Fruit fly (Drosophila melanogaster) whole organism, wandering third instar larva: ENCODE data around the gene Sas-6.

Experiments used
- Abd-B ChIP-seq: fragments of >200 bp; optimal IDR thresholded peaks from 2 replicates; lab custom pipeline; 2017; ENCODE audit warnings: missing biosample characterization, missing genetic modification characterization
- CG32264 ChIP-seq: fragments of 200-800 bp; sonication (Bioruptor generic); optimal IDR thresholded peaks from 2 replicates; lab custom pipeline; 2016; ENCODE audit warnings: missing biosample characterization, missing genetic modification characterization
- CrebA ChIP-seq: fragments of 200-800 bp; sonication (Bioruptor generic); optimal IDR thresholded peaks from 2 replicates; lab custom pipeline; 2016; ENCODE audit warnings: missing biosample characterization, mild to moderate bottlenecking, missing genetic modification characterization, borderline replicate concordance
- Dfd ChIP-seq: fragments of >200 bp; optimal IDR thresholded peaks from 2 replicates; lab custom pipeline; 2017; ENCODE audit warnings: missing biosample characterization, missing genetic modification characterization
- GATAd ChIP-seq: sonication (Bioruptor generic); optimal IDR thresholded peaks from 2 replicates; lab custom pipeline; 2016; ENCODE audit warnings: missing biosample characterization, missing genetic modification characterization
- HLH106 ChIP-seq: fragments of 200-800 bp; optimal IDR thresholded peaks from 3 replicates; lab custom pipeline; 2019; ENCODE audit warnings: missing biosample characterization, mild to moderate bottlenecking, missing genetic modification characterization, moderate library complexity
- Hnf4 ChIP-seq: fragments of 200-800 bp; sonication (Bioruptor generic); optimal IDR thresholded peaks from 2 replicates; lab custom pipeline; 2016; ENCODE audit warnings: missing biosample characterization, mild to moderate bottlenecking, missing genetic modification characterization
- Hr78 ChIP-seq: fragments of >200 bp; optimal IDR thresholded peaks from 2 replicates; lab custom pipeline; 2017; ENCODE audit warnings: missing biosample characterization, missing genetic modification characterization
- Jra ChIP-seq: sonication (Bioruptor generic); optimal IDR thresholded peaks from 2 replicates; lab custom pipeline; 2016; ENCODE audit warnings: missing biosample characterization, missing genetic modification characterization
- Mio ChIP-seq: sonication (Bioruptor generic); optimal IDR thresholded peaks from 2 replicates; lab custom pipeline; 2016; ENCODE audit warnings: missing biosample characterization, missing genetic modification characterization
- Myc ChIP-seq: fragments of >200 bp; optimal IDR thresholded peaks from 2 replicates; lab custom pipeline; 2017
- OdsH ChIP-seq: fragments of 200-800 bp; sonication (Bioruptor generic); optimal IDR thresholded peaks from 2 replicates; lab custom pipeline; 2016; ENCODE audit warnings: missing biosample characterization, mild to moderate bottlenecking, missing genetic modification characterization
- Rel ChIP-seq, 2 experiments: fragments of 200-800 bp; sonication (Bioruptor generic) in 1 of 2; optimal IDR thresholded peaks; 2 replicates in 1 of 2; 3 replicates in 1 of 2; lab custom pipeline; 2016 to 2019; ENCODE audit warnings: mild to moderate bottlenecking in 2 of 2, missing biosample characterization in 2 of 2, missing genetic modification characterization in 2 of 2, moderate library complexity in 1 of 2
- Sp1 ChIP-seq: fragments of 200-800 bp; sonication (Bioruptor generic); optimal IDR thresholded peaks from 3 replicates; lab custom pipeline; 2019; ENCODE audit warnings: missing biosample characterization, mild to moderate bottlenecking, missing genetic modification characterization, moderate library complexity
- Vsx2 ChIP-seq: fragments of 200-300, 225-300 bp; sonication (Bioruptor generic); optimal IDR thresholded peaks from 2 replicates; lab custom pipeline; 2018; ENCODE audit warnings: missing biosample characterization, missing genetic modification characterization; ENCODE audit not compliant: partially characterized antibody
- br ChIP-seq: fragments of 200-800 bp; sonication (Bioruptor generic); optimal IDR thresholded peaks from 2 replicates; lab custom pipeline; 2016; ENCODE audit warnings: missing biosample characterization, missing genetic modification characterization
- brk ChIP-seq: fragments of 200-800 bp; sonication (Bioruptor generic); optimal IDR thresholded peaks from 2 replicates; lab custom pipeline; 2016; ENCODE audit warnings: missing biosample characterization, mild to moderate bottlenecking, missing genetic modification characterization
- dl ChIP-seq, 2 experiments: fragments of 175-275, 200-275 bp in 1 of 2; fragments of 200-275 bp in 1 of 2; sonication (Bioruptor generic); optimal IDR thresholded peaks; lab custom pipeline; 2018; ENCODE audit warnings: mild to moderate bottlenecking in 2 of 2, missing biosample characterization in 2 of 2, missing genetic modification characterization in 2 of 2, moderate library complexity in 2 of 2; ENCODE audit not compliant: partially characterized antibody in 2 of 2, insufficient read depth in 1 of 2
- dmrt93B ChIP-seq: fragments of 200-800 bp; sonication (Bioruptor generic); optimal IDR thresholded peaks from 2 replicates; lab custom pipeline; 2018; ENCODE audit warnings: missing biosample characterization, mild to moderate bottlenecking, missing genetic modification characterization
- dsf ChIP-seq: sonication (Bioruptor generic); optimal IDR thresholded peaks from 2 replicates; lab custom pipeline; 2016; ENCODE audit warnings: missing biosample characterization, missing genetic modification characterization, borderline replicate concordance
- ey ChIP-seq: fragments of 200-800 bp; sonication (Bioruptor generic); optimal IDR thresholded peaks from 2 replicates; lab custom pipeline; 2016; ENCODE audit warnings: missing biosample characterization, missing genetic modification characterization
- fru ChIP-seq: fragments of 200-800 bp; sonication (Bioruptor generic); optimal IDR thresholded peaks from 3 replicates; lab custom pipeline; 2016; ENCODE audit warnings: missing biosample characterization, mild to moderate bottlenecking, missing genetic modification characterization
- h ChIP-seq: fragments of 200-800 bp; sonication (Bioruptor generic); optimal IDR thresholded peaks from 3 replicates; lab custom pipeline; 2016; ENCODE audit warnings: missing biosample characterization, mild to moderate bottlenecking, missing genetic modification characterization
- lola ChIP-seq: fragments of >200 bp; optimal IDR thresholded peaks from 2 replicates; lab custom pipeline; 2017; ENCODE audit warnings: missing biosample characterization, missing genetic modification characterization
- pan ChIP-seq: fragments of >200 bp; optimal IDR thresholded peaks from 2 replicates; lab custom pipeline; 2017
- psq ChIP-seq: fragments of 200-800 bp; sonication (Bioruptor generic); optimal IDR thresholded peaks from 3 replicates; lab custom pipeline; 2017; ENCODE audit warnings: missing biosample characterization, mild to moderate bottlenecking, missing genetic modification characterization, moderate library complexity
- rgr ChIP-seq: fragments of 200-800 bp; sonication (Bioruptor generic); optimal IDR thresholded peaks from 3 replicates; lab custom pipeline; 2016; ENCODE audit warnings: missing biosample characterization, mild to moderate bottlenecking, missing genetic modification characterization
- sage ChIP-seq: fragments of 200-800 bp; sonication (Bioruptor generic); optimal IDR thresholded peaks from 2 replicates; lab custom pipeline; 2016; ENCODE audit warnings: missing biosample characterization, mild to moderate bottlenecking, missing genetic modification characterization
- sv ChIP-seq: fragments of 200-800 bp; sonication (Bioruptor generic); optimal IDR thresholded peaks from 3 replicates; lab custom pipeline; 2016; ENCODE audit warnings: missing biosample characterization, missing genetic modification characterization
- usp ChIP-seq: fragments of >200 bp; optimal IDR thresholded peaks from 2 replicates; lab custom pipeline; 2017; ENCODE audit warnings: missing biosample characterization, missing genetic modification characterization

Sas-6 gene

DNA sequence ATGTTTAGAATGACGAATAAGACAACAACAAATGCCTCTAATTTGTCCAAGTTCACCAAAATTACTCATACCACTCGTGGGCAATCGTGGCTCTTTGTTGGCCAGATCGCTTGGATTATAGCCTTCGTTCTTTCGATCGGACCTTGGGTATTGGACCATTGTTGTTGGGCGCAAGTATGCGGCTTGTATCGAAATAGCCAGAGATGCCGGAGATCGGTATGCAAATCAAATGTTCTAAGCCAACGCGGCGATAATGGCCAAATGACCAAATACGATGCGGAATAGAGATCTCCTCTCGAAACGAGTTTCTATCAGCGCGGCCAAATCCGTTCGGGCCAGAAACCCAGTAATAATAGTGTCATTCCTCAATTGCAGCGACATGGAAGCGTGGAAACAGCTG is 9.9 kb upstream of the Sas-6 start:
- TF ChIP-seq Mio (GFP tag; lab: Kevin White, UChicago): no peak
- no peak for TF ChIP-seq dl (GFP tag; optimal IDR thresholded peaks at IDR 0.05; lab: Kevin White, UChicago; ENCODE audit: insufficient read depth in 1 of 2, partially characterized antibody in 2 of 2)
- TF ChIP-seq pan (lab: Kevin White, UChicago): no peak
- TF ChIP-seq Hnf4 (GFP tag; lab: Kevin White, UChicago): no peak
- no peak for TF ChIP-seq Rel (GFP tag; optimal IDR thresholded peaks at IDR 0.05; lab: Kevin White, UChicago)
- TF ChIP-seq Rel (tag; optimal IDR thresholded peaks at IDR 0.05; lab: Kevin White, UChicago): no peak
- TF ChIP-seq ey: no peak
- no peak for TF ChIP-seq GATAd
- TF ChIP-seq sage (GFP tag; lab: Kevin White, UChicago): no peak
- no peak for TF ChIP-seq fru (GFP tag; lab: Kevin White, UChicago)
- no peak for TF ChIP-seq lola (GFP tag; lab: Kevin White, UChicago)
- no peak for TF ChIP-seq h (GFP tag; lab: Kevin White, UChicago)
- TF ChIP-seq OdsH: no peak
- no peak for TF ChIP-seq Vsx2
- TF ChIP-seq psq (GFP tag; lab: Kevin White, UChicago): no peak
- no peak for TF ChIP-seq Abd-B
- TF ChIP-seq, all 38 proteins: peak for 0

DNA sequence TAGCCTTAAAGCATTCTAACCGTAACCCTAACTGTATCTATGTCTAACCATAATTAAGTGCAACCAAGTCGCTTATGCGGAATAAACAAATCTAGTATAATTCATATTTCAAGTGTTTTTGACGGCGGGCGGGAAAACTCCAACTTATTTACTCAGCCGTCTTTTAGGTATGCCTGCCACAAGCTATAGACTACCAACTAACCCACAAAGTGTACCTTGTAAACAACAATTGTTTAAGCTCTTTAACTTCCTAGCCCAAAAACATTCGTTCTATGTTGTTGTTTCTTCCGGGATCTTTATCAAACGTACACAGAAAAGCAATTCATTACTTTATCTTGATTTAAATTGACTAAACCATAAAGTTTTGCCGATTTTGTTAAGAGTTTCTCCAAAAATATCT is 4.5 kb upstream of the Sas-6 start:
- TF ChIP-seq CrebA (GFP tag; lab: Kevin White, UChicago) (no peak), Hnf4 (GFP tag; lab: Kevin White, UChicago) (no peak), dsf (GFP tag; lab: Kevin White, UChicago) (no peak), rgr (GFP tag; lab: Kevin White, UChicago) (no peak), dmrt93B (GFP tag; lab: Kevin White, UChicago) (no peak), Myc (lab: Kevin White, UChicago) (no peak), Hr78 (GFP tag; lab: Kevin White, UChicago) (no peak), psq (GFP tag; lab: Kevin White, UChicago) (no peak), CG32264 (GFP tag; lab: Kevin White, UChicago) (no peak), Mio (GFP tag; lab: Kevin White, UChicago) (no peak), br (no peak), Sp1 (GFP tag; lab: Kevin White, UChicago) (no peak), Dfd (GFP tag; lab: Kevin White, UChicago) (no peak), Abd-B (no peak), dl (GFP tag; optimal IDR thresholded peaks at IDR 0.05; lab: Kevin White, UChicago; ENCODE audit: insufficient read depth in 1 of 2, partially characterized antibody in 2 of 2) (no peak), Jra (GFP tag; lab: Kevin White, UChicago) (no peak), pan (lab: Kevin White, UChicago) (no peak)

dm6 chr3R:29993134-29993533 is 2.0 kb upstream of the Sas-6 start, which contains the start of gene Acph-1:
TSS of gene Acph-1 (minus strand) at chr3R:29993411.
- TF ChIP-seq psq (GFP tag; lab: Kevin White, UChicago) (no peak), OdsH (no peak), rgr (GFP tag; lab: Kevin White, UChicago) (peak; percentile 61), dsf (GFP tag; lab: Kevin White, UChicago) (no peak), Hr78 (GFP tag; lab: Kevin White, UChicago) (no peak), Rel (GFP tag; optimal IDR thresholded peaks at IDR 0.05; lab: Kevin White, UChicago) (no peak), Rel (tag; optimal IDR thresholded peaks at IDR 0.05; lab: Kevin White, UChicago) (peak; percentile 36)
- TF ChIP-seq, all 38 proteins: peak for 2

dm6 chr3R:29997607-29998236 is 2.6 kb downstream of the Sas-6 start, which contains the start of the genes CG15525 and CG11504:
TSS of gene CG15525 (minus strand) at chr3R:29997676.
TSS of gene CG11504 (plus strand) at chr3R:29997900.
- TF ChIP-seq Rel (GFP tag; optimal IDR thresholded peaks at IDR 0.05; lab: Kevin White, UChicago) (no peak), Rel (tag; optimal IDR thresholded peaks at IDR 0.05; lab: Kevin White, UChicago) (peak; percentile 67), HLH106 (tag; lab: Kevin White, UChicago) (peak; percentile 7), rgr (GFP tag; lab: Kevin White, UChicago) (no peak), ey (peak; percentile 51), OdsH (peak; percentile 54), Myc (lab: Kevin White, UChicago) (peak; percentile 28)

DNA sequence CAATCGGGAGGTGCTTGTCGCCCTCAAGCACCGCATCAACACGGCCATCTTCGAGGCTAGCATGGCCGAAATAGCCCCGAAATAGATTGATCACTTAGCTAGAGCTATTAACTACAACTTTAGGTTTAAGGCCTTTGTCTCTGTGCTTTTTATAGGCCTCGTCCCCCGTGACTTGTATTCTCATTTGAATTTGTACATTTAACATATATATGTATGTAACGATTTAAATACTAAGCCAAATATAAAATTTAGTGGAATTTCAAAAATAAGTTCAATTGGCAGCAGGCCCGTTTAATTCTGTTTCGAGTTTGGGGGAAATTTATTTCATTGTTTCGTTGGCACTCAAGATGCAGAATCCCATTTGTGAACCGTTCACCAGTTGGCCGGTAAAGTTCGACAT is 4.3 kb downstream of the Sas-6 start, which contains the start of gene CG34298:
CG34298 (plus strand) TSS at position 301 of the 400 bp plus-strand sequence.
- no peak for TF ChIP-seq usp (GFP tag; lab: Kevin White, UChicago)
- no peak for TF ChIP-seq rgr (GFP tag; lab: Kevin White, UChicago)
- TF ChIP-seq ey: no peak
- no peak for TF ChIP-seq Abd-B
- no peak for TF ChIP-seq sage (GFP tag; lab: Kevin White, UChicago)
- TF ChIP-seq brk (GFP tag; lab: Kevin White, UChicago): no peak
- no peak for TF ChIP-seq psq (GFP tag; lab: Kevin White, UChicago)
- no peak for TF ChIP-seq lola (GFP tag; lab: Kevin White, UChicago)
- no peak for TF ChIP-seq dmrt93B (GFP tag; lab: Kevin White, UChicago)
- TF ChIP-seq sv (GFP tag; lab: Kevin White, UChicago): no peak
